Worm (Caenorhabditis elegans) whole organism, L4/young adult: ENCODE data around the gene ppgn-1.

Experiments used
- W03F9.2 ChIP-seq: fragments of 150-350 bp; optimal IDR thresholded peaks from 2 replicates; lab custom pipeline; 2014; ENCODE audit warnings: missing biosample characterization, missing genetic modification characterization
- dao-5 ChIP-seq: sonication (generic microtip); optimal IDR thresholded peaks from 2 replicates; lab custom pipeline; 2016; ENCODE audit warnings: missing genotype, missing genetic modification characterization, moderate library complexity, missing compliant biosample characterization
- him-1 ChIP-seq: sonication (generic microtip); optimal IDR thresholded peaks from 2 replicates; lab custom pipeline; 2016; ENCODE audit warnings: missing genotype, missing genetic modification reagents, missing genetic modification characterization, missing compliant biosample characterization

DNA sequence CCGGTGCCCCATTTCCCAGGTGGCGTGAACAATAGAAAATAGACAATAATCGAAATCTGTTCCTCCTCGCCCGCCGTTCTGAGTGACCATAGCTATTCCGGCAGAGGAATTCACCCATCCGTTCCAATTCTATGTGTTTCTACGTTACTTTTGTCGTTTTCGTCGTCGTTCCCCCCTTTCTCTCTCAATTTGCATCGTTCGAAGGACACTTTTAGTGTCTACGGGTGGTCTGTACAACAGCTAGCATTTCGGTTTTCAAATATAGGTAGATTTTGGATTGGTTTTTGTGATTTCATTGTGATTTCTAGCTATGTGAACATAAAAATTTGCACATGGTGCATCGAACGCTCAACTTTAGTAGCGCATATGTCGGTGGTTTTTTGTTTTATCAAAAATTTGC lies 28.7 kb downstream of the ppgn-1 start:
- TF ChIP-seq W03F9.2 (tag; lab: Kevin White, UChicago) (no peak), him-1 (no peak), dao-5 (no peak)
